Worm (Caenorhabditis elegans) whole organism, young adult: Measurements from ENCODE around the gene tofu-1.

Experiments
- B0261.1 ChIP-seq: sonication (generic microtip); optimal IDR thresholded peaks from 2 replicates; lab custom pipeline; 2016; ENCODE audit warnings: mild to moderate bottlenecking, missing genetic modification characterization, moderate library complexity, missing compliant biosample characterization
- B0336.3 ChIP-seq: fragments of 200-800 bp; sonication (Bioruptor generic); IDR thresholded peaks from 2 replicates; pipeline ENCODE4 v1.3.6; 2022; ENCODE audit warnings: missing genetic modification characterization, missing compliant biosample characterization
- C06A6.2 ChIP-seq: fragments of 200-800 bp; sonication (Bioruptor generic); conservative IDR thresholded peaks from 2 replicates; pipeline ENCODE4 v1.3.6; 2022; ENCODE audit warnings: missing genetic modification characterization, missing compliant biosample characterization
- D2030.7 ChIP-seq: fragments of 200-800 bp; sonication (Bioruptor generic); IDR thresholded peaks from 2 replicates; pipeline ENCODE4 v1.3.6; 2022; ENCODE audit warnings: missing genetic modification reagents, missing genetic modification characterization, missing compliant biosample characterization
- F10E7.11 ChIP-seq: sonication (generic microtip); optimal IDR thresholded peaks from 2 replicates; lab custom pipeline; 2017; ENCODE audit warnings: mild to moderate bottlenecking, missing genetic modification characterization, moderate library complexity, missing compliant biosample characterization
- F22D6.2 ChIP-seq: sonication (generic microtip); optimal IDR thresholded peaks from 2 replicates; lab custom pipeline; 2016; ENCODE audit warnings: mild to moderate bottlenecking, missing genetic modification characterization, missing compliant biosample characterization
- F37B4.10 ChIP-seq: fragments of 200-800 bp; sonication (Bioruptor generic); IDR thresholded peaks from 2 replicates; pipeline ENCODE4 v1.3.6; 2022; ENCODE audit warnings: missing genetic modification characterization, missing compliant biosample characterization
- F49E8.2 ChIP-seq: sonication (generic microtip); optimal IDR thresholded peaks from 3 replicates; lab custom pipeline; 2017; ENCODE audit warnings: missing genetic modification characterization, mild to moderate bottlenecking, missing compliant biosample characterization, antibody characterized with exemption, moderate library complexity; ENCODE audit not compliant: insufficient read depth
- F52B5.7 ChIP-seq: sonication (generic microtip); optimal IDR thresholded peaks from 2 replicates; lab custom pipeline; 2016; ENCODE audit warnings: mild to moderate bottlenecking, missing genetic modification characterization, missing compliant biosample characterization
- F57A8.1 ChIP-seq: fragments of 200-800 bp; sonication (Bioruptor generic); optimal IDR thresholded peaks from 2 replicates; lab custom pipeline; 2018; ENCODE audit warnings: mild to moderate bottlenecking, missing genetic modification characterization, moderate library complexity, missing compliant biosample characterization
- K12H6.12 ChIP-seq: fragments of 200-800 bp; sonication (Bioruptor generic); optimal IDR thresholded peaks from 2 replicates; lab custom pipeline; 2018; ENCODE audit warnings: mild to moderate bottlenecking, missing genetic modification characterization, missing compliant biosample characterization
- T26A5.8 ChIP-seq: sonication (generic microtip); optimal IDR thresholded peaks from 2 replicates; lab custom pipeline; 2016; ENCODE audit warnings: missing genetic modification characterization, missing compliant biosample characterization
- ZK185.1 ChIP-seq: sonication (generic microtip); optimal IDR thresholded peaks from 2 replicates; lab custom pipeline; 2016; ENCODE audit warnings: mild to moderate bottlenecking, missing genetic modification characterization, missing compliant biosample characterization; ENCODE audit not compliant: poor library complexity, severe bottlenecking
- ama-1 ChIP-seq, 3 experiments: fragments of 150-350 bp in 1 of 3; sonication (generic microtip) in 2 of 3; optimal IDR thresholded peaks; 2 replicates each; lab custom pipeline; 2014 to 2018; ENCODE audit warnings: missing biosample characterization in 2 of 3, missing genetic modification characterization in 2 of 3, missing genetic modification reagents in 2 of 3
- athp-1 ChIP-seq: sonication (generic microtip); optimal IDR thresholded peaks from 2 replicates; lab custom pipeline; 2017; ENCODE audit warnings: mild to moderate bottlenecking, missing genetic modification characterization, missing compliant biosample characterization
- attf-3 ChIP-seq: fragments of 200-800 bp; sonication (Bioruptor generic); conservative IDR thresholded peaks from 2 replicates; pipeline ENCODE4 v1.3.6; 2022; ENCODE audit warnings: missing genetic modification reagents, missing genetic modification characterization, missing compliant biosample characterization
- attf-5 ChIP-seq: fragments of 200-800 bp; sonication (Bioruptor generic); optimal IDR thresholded peaks from 2 replicates; lab custom pipeline; 2018; ENCODE audit warnings: mild to moderate bottlenecking, missing genetic modification characterization, missing compliant biosample characterization
- attf-6 ChIP-seq: fragments of 200-800 bp; sonication (Bioruptor generic); IDR thresholded peaks from 2 replicates; pipeline ENCODE4 v1.3.6; 2022; ENCODE audit warnings: missing genetic modification reagents, missing genetic modification characterization, missing compliant biosample characterization
- cebp-1 ChIP-seq, 2 experiments: fragments of 200-800 bp in 1 of 2; sonication (Bioruptor generic) in 1 of 2; sonication (generic microtip) in 1 of 2; IDR thresholded peaks in 1 of 2; optimal IDR thresholded peaks in 1 of 2; 2 replicates each; pipeline versions ENCODE4 v1.3.6 to Lab custom; 2017 to 2022; ENCODE audit warnings: missing compliant biosample characterization in 2 of 2, missing genetic modification characterization in 2 of 2, mild to moderate bottlenecking in 1 of 2, missing genetic modification reagents in 1 of 2, moderate library complexity in 1 of 2
- ceh-100 ChIP-seq: fragments of 200-800 bp; sonication (Bioruptor generic); IDR thresholded peaks from 2 replicates; pipeline ENCODE4 v1.3.6; 2022; ENCODE audit warnings: missing genetic modification reagents, missing genetic modification characterization, missing compliant biosample characterization
- chd-7 ChIP-seq: sonication (generic microtip); optimal IDR thresholded peaks from 2 replicates; lab custom pipeline; 2016; ENCODE audit warnings: mild to moderate bottlenecking, missing genetic modification characterization, moderate library complexity, missing compliant biosample characterization
- dpl-1 ChIP-seq: fragments of 150-350 bp; optimal IDR thresholded peaks from 2 replicates; lab custom pipeline; 2014; ENCODE audit warnings: missing biosample characterization, missing genetic modification reagents, missing genetic modification characterization
- efl-1 ChIP-seq: fragments of 150-350 bp; optimal IDR thresholded peaks from 2 replicates; lab custom pipeline; 2014; ENCODE audit warnings: missing biosample characterization, missing genetic modification reagents, missing genetic modification characterization
- egl-18 ChIP-seq: fragments of 200-800 bp; sonication (Bioruptor generic); IDR thresholded peaks from 2 replicates; pipeline ENCODE4 v1.3.6; 2022; ENCODE audit warnings: missing genetic modification reagents, missing genetic modification characterization, missing compliant biosample characterization
- egl-44 ChIP-seq: fragments of 200-800 bp; sonication (Bioruptor generic); IDR thresholded peaks from 2 replicates; pipeline ENCODE4 v1.3.6; 2022; ENCODE audit warnings: missing genetic modification reagents, missing genetic modification characterization, missing compliant biosample characterization
- ekl-4 ChIP-seq: fragments of 200-800 bp; sonication (Bioruptor generic); IDR thresholded peaks from 2 replicates; pipeline ENCODE4 v1.3.6; 2022; ENCODE audit warnings: missing genetic modification reagents, missing genetic modification characterization, missing compliant biosample characterization
- hlh-26 ChIP-seq: fragments of 200-800 bp; sonication (Bioruptor generic); conservative IDR thresholded peaks from 2 replicates; pipeline ENCODE4 v1.3.6; 2022; ENCODE audit warnings: missing genetic modification reagents, missing genetic modification characterization, missing compliant biosample characterization
- hmg-1.2 ChIP-seq: fragments of 200-800 bp; sonication (Bioruptor generic); IDR thresholded peaks from 2 replicates; pipeline ENCODE4 v1.3.6; 2022; ENCODE audit warnings: missing genetic modification reagents, missing genetic modification characterization, missing compliant biosample characterization
- hrde-1 ChIP-seq: sonication (generic microtip); optimal IDR thresholded peaks from 2 replicates; lab custom pipeline; 2016; ENCODE audit warnings: missing genetic modification characterization, mild to moderate bottlenecking, missing compliant biosample characterization, moderate library complexity, missing genotype, missing genetic modification reagents, borderline replicate concordance
- lin-26 ChIP-seq: fragments of 200-800 bp; sonication (Bioruptor generic); IDR thresholded peaks from 2 replicates; pipeline ENCODE4 v1.3.6; 2022; ENCODE audit warnings: missing genetic modification reagents, missing genetic modification characterization, missing compliant biosample characterization
- lin-35 ChIP-seq, 3 experiments: fragments of 150-350 bp in 2 of 3; sonication (generic microtip) in 1 of 3; optimal IDR thresholded peaks; 2 replicates each; lab custom pipeline; 2014 to 2018; ENCODE audit warnings: missing biosample characterization in 3 of 3, missing genetic modification characterization in 3 of 3, missing genetic modification reagents in 3 of 3
- lin-40 ChIP-seq: sonication (generic microtip); optimal IDR thresholded peaks from 2 replicates; lab custom pipeline; 2016; ENCODE audit warnings: missing genetic modification characterization, mild to moderate bottlenecking, missing compliant biosample characterization, missing genotype, missing genetic modification reagents
- madf-3 ChIP-seq: fragments of 200-800 bp; sonication (Bioruptor generic); IDR thresholded peaks from 2 replicates; pipeline ENCODE4 v1.3.6; 2022; ENCODE audit warnings: missing genetic modification reagents, missing genetic modification characterization, missing compliant biosample characterization
- madf-6 ChIP-seq: fragments of 200-800 bp; sonication (Bioruptor generic); IDR thresholded peaks from 2 replicates; pipeline ENCODE4 v1.3.6; 2022; ENCODE audit warnings: missing genetic modification reagents, missing genetic modification characterization, missing compliant biosample characterization
- mcd-1 ChIP-seq: fragments of 200-800 bp; sonication (Bioruptor generic); IDR thresholded peaks from 2 replicates; pipeline ENCODE4 v1.3.6; 2022; ENCODE audit warnings: missing genetic modification reagents, missing genetic modification characterization, missing compliant biosample characterization
- rcor-1 ChIP-seq: fragments of 200-800 bp; sonication (Bioruptor generic); IDR thresholded peaks from 2 replicates; pipeline ENCODE4 v1.3.6; 2022; ENCODE audit warnings: missing genetic modification reagents, missing genetic modification characterization, missing compliant biosample characterization
- repo-1 ChIP-seq: sonication (generic microtip); optimal IDR thresholded peaks from 2 replicates; lab custom pipeline; 2017; ENCODE audit warnings: mild to moderate bottlenecking, missing genetic modification characterization, missing compliant biosample characterization
- sea-2 ChIP-seq: fragments of 200-800 bp; sonication (Bioruptor generic); IDR thresholded peaks from 2 replicates; pipeline ENCODE4 v1.3.6; 2022; ENCODE audit warnings: missing genetic modification characterization, missing compliant biosample characterization
- snpc-3.4 ChIP-seq: sonication (generic microtip); optimal IDR thresholded peaks from 2 replicates; lab custom pipeline; 2017; ENCODE audit warnings: missing genetic modification characterization, mild to moderate bottlenecking, missing compliant biosample characterization, antibody characterized with exemption, moderate library complexity, missing genotype, missing genetic modification reagents
- snpc-4 ChIP-seq, 5 experiments: fragments of 150-350 bp in 1 of 5; sonication (generic microtip) in 4 of 5; optimal IDR thresholded peaks; 2 replicates each; lab custom pipeline; 2014 to 2018; ENCODE audit warnings: missing genetic modification characterization in 5 of 5, missing biosample characterization in 3 of 5, antibody characterized with exemption in 2 of 5, mild to moderate bottlenecking in 2 of 5, missing compliant biosample characterization in 2 of 5, missing genotype in 2 of 5, moderate library complexity in 2 of 5, missing genetic modification reagents in 1 of 5
- somi-1 ChIP-seq: fragments of 200-800 bp; sonication (Bioruptor generic); optimal IDR thresholded peaks from 2 replicates; lab custom pipeline; 2018; ENCODE audit warnings: mild to moderate bottlenecking, missing genetic modification characterization, missing compliant biosample characterization
- tbp1 ChIP-seq: fragments of 200-800 bp; sonication (Bioruptor generic); optimal IDR thresholded peaks from 2 replicates; lab custom pipeline; 2018; ENCODE audit warnings: mild to moderate bottlenecking, missing genetic modification characterization, missing compliant biosample characterization
- xnd-1 ChIP-seq: sonication (generic microtip); optimal IDR thresholded peaks from 2 replicates; lab custom pipeline; 2016; ENCODE audit warnings: missing genotype, missing genetic modification reagents, missing genetic modification characterization, missing compliant biosample characterization
- zfh-2 ChIP-seq: fragments of 200-800 bp; sonication (Bioruptor generic); conservative IDR thresholded peaks from 2 replicates; pipeline ENCODE4 v1.3.6; 2022; ENCODE audit warnings: missing genetic modification reagents, missing genetic modification characterization, missing compliant biosample characterization
- ztf-18 ChIP-seq: sonication (generic microtip); optimal IDR thresholded peaks from 2 replicates; lab custom pipeline; 2016; ENCODE audit warnings: missing genotype, mild to moderate bottlenecking, missing genetic modification characterization, missing compliant biosample characterization
- ztf-28 ChIP-seq: fragments of 200-800 bp; sonication (Bioruptor generic); IDR thresholded peaks from 2 replicates; pipeline ENCODE4 v1.3.6; 2022; ENCODE audit warnings: missing genetic modification reagents, missing genetic modification characterization, missing compliant biosample characterization

tofu-1 gene

DNA sequence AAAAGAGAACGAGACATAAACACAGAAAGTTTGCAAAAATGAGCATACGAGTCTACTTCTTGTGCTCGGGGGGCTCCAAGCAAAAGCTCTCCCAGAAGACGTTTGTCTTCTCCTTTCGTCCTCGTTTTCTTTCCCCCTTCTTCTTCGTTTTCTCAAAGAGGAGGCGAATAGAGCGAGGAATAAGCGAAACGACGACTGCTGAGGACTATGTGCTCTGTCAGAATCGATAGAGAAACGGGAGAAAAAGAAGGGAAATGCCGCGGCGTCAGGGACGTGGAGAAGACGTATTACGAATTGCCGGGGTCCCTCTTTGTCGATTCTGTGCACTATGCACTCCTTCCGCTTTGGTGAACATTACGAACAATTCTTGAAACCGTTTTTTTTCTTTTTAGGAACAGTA lies 2.5 kb upstream of the tofu-1 start:
- TF ChIP-seq attf-3 (GFP tag; lab: Robert Waterston, UW) = 0 out of 2 replicates have a peak, but pooled peaks have one; percentile 23
- TF ChIP-seq F10E7.11 (tag; lab: Kevin White, UChicago) = peak; percentile 33
- no peak for TF ChIP-seq madf-3
- TF ChIP-seq ztf-18 (tag; lab: Kevin White, UChicago) = no peak
- TF ChIP-seq D2030.7 (GFP tag; lab: Robert Waterston, UW) = peak; percentile 41
- TF ChIP-seq ztf-28 (GFP tag; lab: Robert Waterston, UW) = no peak
- TF ChIP-seq lin-40 (tag; lab: Kevin White, UChicago) = no peak
- TF ChIP-seq dpl-1 (GFP tag; lab: Kevin White, UChicago) = no peak
- TF ChIP-seq chd-7 (tag; lab: Kevin White, UChicago) = peak; percentile 24
- TF ChIP-seq snpc-4 (GFP tag; optimal IDR thresholded peaks at IDR 0.05; lab: Kevin White, UChicago) = no peak
- peak in 2 of 4 experiments; percentile 24 to 26 for TF ChIP-seq snpc-4 (tag; optimal IDR thresholded peaks at IDR 0.05; lab: Kevin White, UChicago)
- TF ChIP-seq repo-1 (tag; lab: Kevin White, UChicago) = no peak
- no peak for TF ChIP-seq F22D6.2
- peak; percentile 28 for TF ChIP-seq attf-5 (GFP tag; lab: Kevin White, UChicago)
- TF ChIP-seq snpc-3.4 = peak; percentile 16
- TF ChIP-seq athp-1 (tag; lab: Kevin White, UChicago) = peak; percentile 33
- peak; percentile 21 for TF ChIP-seq hrde-1 (tag; lab: Kevin White, UChicago)
- TF ChIP-seq K12H6.12 = peak; percentile 13
- TF ChIP-seq egl-44 (GFP tag; lab: Robert Waterston, UW) = no peak
- TF ChIP-seq mcd-1 (GFP tag; lab: Robert Waterston, UW) = peak; percentile 38; the same call in 1 of the 2 replicates
- TF ChIP-seq F49E8.2 (tag; lab: Kevin White, UChicago) = peak; percentile 63
- no peak for TF ChIP-seq somi-1 (GFP tag; lab: Kevin White, UChicago)
- TF ChIP-seq F57A8.1 (GFP tag; lab: Kevin White, UChicago) = no peak
- TF ChIP-seq ZK185.1 (tag; lab: Kevin White, UChicago) = peak; percentile 21
- peak; percentile 45; the same call in 1 of the 2 replicates for TF ChIP-seq lin-26
- no peak for TF ChIP-seq T26A5.8 (tag; lab: Kevin White, UChicago)
- no peak for TF ChIP-seq C06A6.2
- TF ChIP-seq B0261.1 (tag; lab: Kevin White, UChicago) = no peak
- TF ChIP-seq ama-1 (optimal IDR thresholded peaks at IDR 0.05; lab: Kevin White, UChicago) = no peak
- no peak for TF ChIP-seq ama-1 (GFP tag; optimal IDR thresholded peaks at IDR 0.05; lab: Kevin White, UChicago)
- no peak for TF ChIP-seq F52B5.7 (tag; lab: Kevin White, UChicago)
- no peak for TF ChIP-seq hlh-26 (GFP tag; lab: Robert Waterston, UW)
- TF ChIP-seq madf-6 (GFP tag; lab: Robert Waterston, UW) = peak; percentile 50; the same call in 1 of the 2 replicates
- TF ChIP-seq egl-18 (GFP tag; lab: Robert Waterston, UW) = peak; percentile 71; the same call in 1 of the 2 replicates
- TF ChIP-seq zfh-2 (GFP tag; lab: Robert Waterston, UW) = peak; percentile 51
- 0 out of 2 replicates have a peak, but pooled peaks have one; percentile 19 for TF ChIP-seq hmg-1.2 (GFP tag; lab: Robert Waterston, UW)
- TF ChIP-seq B0336.3 = peak; percentile 84
- no peak for TF ChIP-seq F37B4.10 (GFP tag; lab: Robert Waterston, UW)
- TF ChIP-seq rcor-1 (GFP tag; lab: Robert Waterston, UW) = peak; percentile 20; the same call in 1 of the 2 replicates
- no peak for TF ChIP-seq cebp-1 (GFP tag; IDR thresholded peaks at IDR 0.05; lab: Robert Waterston, UW)
- peak; percentile 46 for TF ChIP-seq cebp-1 (tag; optimal IDR thresholded peaks at IDR 0.05; lab: Kevin White, UChicago)
- TF ChIP-seq tbp1 (GFP tag; lab: Kevin White, UChicago) = peak; percentile 20
- peak; percentile 18; the same call in 1 of the 2 replicates for TF ChIP-seq ceh-100 (GFP tag; lab: Robert Waterston, UW)
- no peak for TF ChIP-seq efl-1
- 0 out of 2 replicates have a peak, but pooled peaks have one; percentile 11 for TF ChIP-seq attf-6 (GFP tag; lab: Robert Waterston, UW)
- TF ChIP-seq sea-2 = no peak
- peak; percentile 46; the same call in 1 of the 2 replicates for TF ChIP-seq ekl-4 (GFP tag; lab: Robert Waterston, UW)
- peak in 1 of 3 experiments; percentile 34 for TF ChIP-seq lin-35 (GFP tag; optimal IDR thresholded peaks at IDR 0.05; lab: Kevin White, UChicago)
- no peak for TF ChIP-seq xnd-1 (tag; lab: Kevin White, UChicago)
